Fruit fly (Drosophila melanogaster) whole organism, pupa: Measurements from ENCODE around the gene CG43165.

Experiments used
- CG10348 ChIP-seq: fragments of 200-800 bp; sonication (Bioruptor generic); IDR thresholded peaks from 2 replicates; pipeline ENCODE4 v1.3.6; 2022; ENCODE audit warnings: missing biosample characterization, missing genetic modification characterization
- CG13204 ChIP-seq: fragments of 200-800 bp; sonication (Bioruptor generic); optimal IDR thresholded peaks from 2 replicates; lab custom pipeline; 2018; ENCODE audit warnings: missing biosample characterization, mild to moderate bottlenecking, missing genetic modification characterization, moderate library complexity
- CG14655 ChIP-seq: fragments of 200-800 bp; sonication (Bioruptor generic); optimal IDR thresholded peaks from 3 replicates; lab custom pipeline; 2017; ENCODE audit warnings: mild to moderate bottlenecking, missing biosample characterization, missing genetic modification reagents, missing genetic modification characterization
- CG15710 ChIP-seq: fragments of 200-800 bp; sonication (Bioruptor generic); optimal IDR thresholded peaks from 2 replicates; lab custom pipeline; 2018; ENCODE audit warnings: missing biosample characterization, mild to moderate bottlenecking, missing genetic modification characterization, moderate library complexity
- CG17806 ChIP-seq: fragments of 200-800 bp; sonication (Bioruptor generic); optimal IDR thresholded peaks from 2 replicates; lab custom pipeline; 2018; ENCODE audit warnings: missing biosample characterization, mild to moderate bottlenecking, missing genetic modification characterization, moderate library complexity
- CG32121 ChIP-seq: fragments of 200-800 bp; sonication (Bioruptor generic); IDR thresholded peaks from 2 replicates; pipeline ENCODE4 v1.3.6; 2022; ENCODE audit warnings: missing biosample characterization, missing genetic modification characterization
- CG34367 ChIP-seq: fragments of 200-800 bp; sonication (Bioruptor generic); optimal IDR thresholded peaks from 2 replicates; lab custom pipeline; 2018; ENCODE audit warnings: missing biosample characterization, mild to moderate bottlenecking, missing genetic modification characterization
- CG4496 ChIP-seq: fragments of 200-800 bp; sonication (Bioruptor generic); IDR thresholded peaks from 3 replicates; pipeline ENCODE4 v1.3.6; 2022; ENCODE audit warnings: missing biosample characterization, missing genetic modification characterization
- CG8159 ChIP-seq: fragments of 200-800 bp; sonication (Bioruptor generic); optimal IDR thresholded peaks from 3 replicates; lab custom pipeline; 2018; ENCODE audit warnings: missing biosample characterization, mild to moderate bottlenecking, missing genetic modification characterization, moderate library complexity
- CG8301 ChIP-seq: fragments of 200-800 bp; sonication (Bioruptor generic); optimal IDR thresholded peaks from 2 replicates; lab custom pipeline; 2018; ENCODE audit warnings: missing biosample characterization, mild to moderate bottlenecking, missing genetic modification characterization
- CG9948 ChIP-seq: fragments of 200-800 bp; sonication (Bioruptor generic); optimal IDR thresholded peaks from 2 replicates; lab custom pipeline; 2018; ENCODE audit warnings: missing biosample characterization, mild to moderate bottlenecking, missing genetic modification characterization, moderate library complexity
- D1 ChIP-seq: fragments of 200-800 bp; sonication (Bioruptor generic); optimal IDR thresholded peaks from 2 replicates; lab custom pipeline; 2018; ENCODE audit warnings: missing biosample characterization, mild to moderate bottlenecking, missing genetic modification characterization, moderate library complexity
- EcR ChIP-seq: fragments of 200-800 bp; sonication (Bioruptor generic); optimal IDR thresholded peaks from 3 replicates; lab custom pipeline; 2019; ENCODE audit warnings: missing biosample characterization, missing genetic modification characterization, mild to moderate bottlenecking, moderate library complexity, missing genetic modification reagents
- Ets98B ChIP-seq: fragments of 200-800 bp; sonication (Bioruptor generic); IDR thresholded peaks from 2 replicates; pipeline ENCODE4 v1.3.6; 2022; ENCODE audit warnings: missing biosample characterization, missing genetic modification characterization
- Pif1A ChIP-seq: fragments of 200-800 bp; sonication (Bioruptor generic); optimal IDR thresholded peaks from 3 replicates; lab custom pipeline; 2016; ENCODE audit warnings: missing biosample characterization, missing genetic modification characterization
- Pif1B ChIP-seq: fragments of 200-800 bp; sonication (Bioruptor generic); optimal IDR thresholded peaks from 3 replicates; lab custom pipeline; 2016; ENCODE audit warnings: missing biosample characterization, missing genetic modification characterization
- Snoo ChIP-seq: fragments of 200-800 bp; sonication (Bioruptor generic); optimal IDR thresholded peaks from 3 replicates; lab custom pipeline; 2017; ENCODE audit warnings: missing biosample characterization, mild to moderate bottlenecking, missing genetic modification characterization, inconsistent platforms

Gene CG43165

dm6 chr2L:3694920-3695319 is at the start of gene CG43165:
Gene CG43165, minus strand, starts transcription at chr2L:3695020.
- TF ChIP-seq CG4496 (GFP tag; lab: Robert Waterston, UW) (0 out of 3 replicates have a peak, but pooled peaks have one; percentile 19), CG34367 (tag; lab: Kevin White, UChicago) (no peak), D1 (no peak), CG8301 (tag; lab: Kevin White, UChicago) (no peak)

- no peak for TF ChIP-seq CG10348 (GFP tag; lab: Robert Waterston, UW)
- TF ChIP-seq CG17806 (tag; lab: Kevin White, UChicago) = no peak
- no peak for TF ChIP-seq Ets98B (GFP tag; lab: Robert Waterston, UW)
- TF ChIP-seq CG4496 (GFP tag; lab: Robert Waterston, UW) = no peak
- no peak for TF ChIP-seq CG15710 (tag; lab: Kevin White, UChicago)
Observed at dm6 chr2L:3740443-3740842, 45.6 kb upstream of the CG43165 start.

dm6 chr2L:3737682-3738081 is 42.9 kb upstream of the CG43165 start:
- TF ChIP-seq CG8301 (tag; lab: Kevin White, UChicago) (peak; percentile 39), CG9948 (tag; lab: Kevin White, UChicago) (peak; percentile 24), EcR (GFP tag; lab: Kevin White, UChicago) (no peak), CG4496 (GFP tag; lab: Robert Waterston, UW) (no peak), CG8159 (tag; lab: Kevin White, UChicago) (peak; percentile 28), Pif1B (GFP tag; lab: Kevin White, UChicago) (peak; percentile 9), CG14655 (peak; percentile 44), Pif1A (GFP tag; lab: Kevin White, UChicago) (peak; percentile 3)

dm6 chr2L:3737003-3737662 is 42.3 kb upstream of the CG43165 start:
- TF ChIP-seq CG9948 (tag; lab: Kevin White, UChicago) (peak; percentile 39), CG4496 (GFP tag; lab: Robert Waterston, UW) (0 out of 3 replicates have a peak, but pooled peaks have one; percentile 39), CG14655 (peak; percentile 50), CG32121 (GFP tag; lab: Robert Waterston, UW) (peak; percentile 21; the same call in 1 of the 2 replicates), CG17806 (tag; lab: Kevin White, UChicago) (no peak), CG15710 (tag; lab: Kevin White, UChicago) (peak; percentile 30), CG8159 (tag; lab: Kevin White, UChicago) (peak; percentile 53), CG13204 (GFP tag; lab: Kevin White, UChicago) (peak; percentile 12), EcR (GFP tag; lab: Kevin White, UChicago) (no peak), CG8301 (tag; lab: Kevin White, UChicago) (peak; percentile 36), Pif1B (GFP tag; lab: Kevin White, UChicago) (no peak)

dm6 chr2L:3731055-3731454 is 36.2 kb upstream of the CG43165 start:
- no peak for TF ChIP-seq CG4496 (GFP tag; lab: Robert Waterston, UW)
- peak; percentile 31; the same call in 1 of the 2 replicates for TF ChIP-seq CG32121 (GFP tag; lab: Robert Waterston, UW)
- no peak for TF ChIP-seq CG17806 (tag; lab: Kevin White, UChicago)
- TF ChIP-seq Ets98B (GFP tag; lab: Robert Waterston, UW) = peak; percentile 13; the same call in 1 of the 2 replicates
- no peak for TF ChIP-seq Pif1A (GFP tag; lab: Kevin White, UChicago)
- TF ChIP-seq CG15710 (tag; lab: Kevin White, UChicago) = no peak
- peak; percentile 72 for TF ChIP-seq CG8301 (tag; lab: Kevin White, UChicago)
- TF ChIP-seq CG14655 = peak; percentile 70

dm6 chr2L:3730182-3730975 is 35.6 kb upstream of the CG43165 start, which contains the start of gene CG10019:
Gene CG10019, plus strand, starts transcription at chr2L:3730466.
- TF ChIP-seq CG4496 (GFP tag; lab: Robert Waterston, UW) (peak; percentile 31; the same call in 1 of the 3 replicates), CG15710 (tag; lab: Kevin White, UChicago) (no peak), Ets98B (GFP tag; lab: Robert Waterston, UW) (peak; percentile 31; the same call in 1 of the 2 replicates), CG14655 (peak; percentile 4), CG32121 (GFP tag; lab: Robert Waterston, UW) (peak; percentile 48)
- TF ChIP-seq, all 21 proteins: peak for 4

dm6 chr2L:3729635-3730034 is 34.8 kb upstream of the CG43165 start:
- TF ChIP-seq CG13204 (GFP tag; lab: Kevin White, UChicago) (no peak), CG8159 (tag; lab: Kevin White, UChicago) (no peak), CG32121 (GFP tag; lab: Robert Waterston, UW) (no peak), CG8301 (tag; lab: Kevin White, UChicago) (no peak), Snoo (tag; lab: Kevin White, UChicago) (no peak), CG4496 (GFP tag; lab: Robert Waterston, UW) (no peak)
